Worm (Caenorhabditis elegans) whole organism, mixed stage, embryonic: Measurements from ENCODE around the gene sdz-27.

ENCODE experiments used
- blmp-1 ChIP-seq: fragments of 150-350 bp; optimal IDR thresholded peaks from 2 replicates; lab custom pipeline; 2014; ENCODE audit warnings: missing biosample characterization, missing genetic modification characterization
- flh-1 ChIP-seq: fragments of 200-800 bp; sonication (Bioruptor generic); optimal IDR thresholded peaks from 2 replicates; lab custom pipeline; 2018; ENCODE audit warnings: mild to moderate bottlenecking, missing genetic modification characterization, moderate library complexity, missing compliant biosample characterization
- ham-2 ChIP-seq: fragments of 200-800 bp; sonication (Bioruptor generic); optimal IDR thresholded peaks from 2 replicates; lab custom pipeline; 2018; ENCODE audit warnings: mild to moderate bottlenecking, missing genetic modification characterization, missing compliant biosample characterization
- hlh-1 ChIP-seq: fragments of 150-350 bp; optimal IDR thresholded peaks from 2 replicates; lab custom pipeline; 2014; ENCODE audit warnings: missing biosample characterization, missing genetic modification reagents, missing genetic modification characterization
- lin-13 ChIP-seq: fragments of 150-350 bp; optimal IDR thresholded peaks from 2 replicates; lab custom pipeline; 2014; ENCODE audit warnings: missing biosample characterization, missing genetic modification characterization
- mab-5 ChIP-seq: fragments of 150-350 bp; optimal IDR thresholded peaks from 2 replicates; lab custom pipeline; 2014; ENCODE audit warnings: missing biosample characterization, missing genetic modification characterization
- mep-1 ChIP-seq: fragments of 150-350 bp; optimal IDR thresholded peaks from 2 replicates; lab custom pipeline; 2017; ENCODE audit warnings: missing biosample characterization, missing genetic modification reagents, missing genetic modification characterization, inconsistent platforms
- mls-2 ChIP-seq: sonication (generic microtip); optimal IDR thresholded peaks from 2 replicates; lab custom pipeline; 2016; ENCODE audit warnings: mild to moderate bottlenecking, missing genetic modification characterization, moderate library complexity, missing compliant biosample characterization
- nhr-237 ChIP-seq: fragments of 150-350 bp; optimal IDR thresholded peaks from 2 replicates; lab custom pipeline; 2014; ENCODE audit warnings: missing biosample characterization, missing genetic modification characterization
- nhr-28 ChIP-seq: fragments of 150-350 bp; optimal IDR thresholded peaks from 2 replicates; lab custom pipeline; 2014; ENCODE audit warnings: missing biosample characterization, missing genetic modification characterization
- nhr-76 ChIP-seq: sonication (generic microtip); optimal IDR thresholded peaks from 2 replicates; lab custom pipeline; 2017; ENCODE audit warnings: missing biosample characterization, missing genetic modification characterization
- pha-4 ChIP-seq: fragments of 150-350 bp; optimal IDR thresholded peaks from 2 replicates; lab custom pipeline; 2018; ENCODE audit warnings: missing biosample characterization, missing genetic modification reagents, missing genetic modification characterization
- snpc-4 ChIP-seq: fragments of 150-350 bp; optimal IDR thresholded peaks from 2 replicates; lab custom pipeline; 2014; ENCODE audit warnings: missing biosample characterization, missing genetic modification characterization
- ztf-11 ChIP-seq: fragments of 150-350 bp; optimal IDR thresholded peaks from 2 replicates; lab custom pipeline; 2014; ENCODE audit warnings: missing biosample characterization, missing genetic modification characterization

- no peak for TF ChIP-seq nhr-237 (tag; lab: Kevin White, UChicago)
- TF ChIP-seq mab-5 = no peak
- no peak for TF ChIP-seq hlh-1
- no peak for TF ChIP-seq blmp-1
- TF ChIP-seq ham-2 = no peak
- TF ChIP-seq pha-4 (tag; lab: Kevin White, UChicago) = no peak
- no peak for TF ChIP-seq nhr-28 (tag; lab: Kevin White, UChicago)
- no peak for TF ChIP-seq nhr-76 (tag; lab: Kevin White, UChicago)
- no peak for TF ChIP-seq lin-13
- no peak for TF ChIP-seq mep-1
- no peak for TF ChIP-seq ztf-11 (tag; lab: Kevin White, UChicago)
- no peak for TF ChIP-seq snpc-4 (tag; lab: Kevin White, UChicago)
- no peak for TF ChIP-seq flh-1 (GFP tag; lab: Kevin White, UChicago)
- no peak for TF ChIP-seq mls-2 (tag; lab: Kevin White, UChicago)
Measured at ce11 chrIV:11189411-11189810, 2.6 kb downstream of the sdz-27 start, which contains the start of gene fbxb-79.
